Fruit fly (Drosophila melanogaster): Measurements from ENCODE around the gene CG42537.

Gene CG42537

dm6 chr3R:6373512-6374306 is 3.9 kb upstream of the CG42537 start (continued):
- no peak for TF ChIP-seq corto (GFP tag; optimal IDR thresholded peaks at IDR 0.05)
- no peak; the same call in 1 of the 2 replicates for TF ChIP-seq CG10321 (GFP tag; IDR thresholded peaks at IDR 0.05)
- peak; percentile 22 for TF ChIP-seq CG2202 (tag; optimal IDR thresholded peaks at IDR 0.05)
- peak; percentile 77 for TF ChIP-seq row (GFP tag; IDR thresholded peaks at IDR 0.05)
- no peak for TF ChIP-seq zen (tag; optimal IDR thresholded peaks at IDR 0.05)
- TF ChIP-seq knrl (GFP tag; IDR thresholded peaks at IDR 0.05; ENCODE audit: partially characterized antibody): no peak
- TF ChIP-seq mirr (GFP tag; optimal IDR thresholded peaks at IDR 0.05): peak; percentile 52
- TF ChIP-seq nmo (GFP tag; optimal IDR thresholded peaks at IDR 0.05): peak; percentile 21
- no peak for TF ChIP-seq pnt (GFP tag; optimal IDR thresholded peaks at IDR 0.05)
- TF ChIP-seq CTCF (GFP tag; optimal IDR thresholded peaks at IDR 0.05): no peak
- TF ChIP-seq HmgZ (tag; optimal IDR thresholded peaks at IDR 0.05): peak; percentile 29
- TF ChIP-seq CG12155 (GFP tag; optimal IDR thresholded peaks at IDR 0.05): peak; percentile 14
- TF ChIP-seq CG8944 (GFP tag; optimal IDR thresholded peaks at IDR 0.05): no peak
- TF ChIP-seq peb (GFP tag; IDR thresholded peaks at IDR 0.05): no peak
- peak; percentile 44 for TF ChIP-seq CG17385 (GFP tag; optimal IDR thresholded peaks at IDR 0.05)
- peak; percentile 13 for TF ChIP-seq CHES-1-like (GFP tag; optimal IDR thresholded peaks at IDR 0.05)
- peak; percentile 10 for TF ChIP-seq Oli (tag; optimal IDR thresholded peaks at IDR 0.05)
- no peak for TF ChIP-seq CG4360 (GFP tag; IDR thresholded peaks at IDR 0.05)
- TF ChIP-seq CG12942 (GFP tag; optimal IDR thresholded peaks at IDR 0.05): no peak
- no peak for TF ChIP-seq Jarid2 (GFP tag; optimal IDR thresholded peaks at IDR 0.05)
- no peak for TF ChIP-seq CG11696 (GFP tag; IDR thresholded peaks at IDR 0.05)
- no peak for TF ChIP-seq Sin3A (optimal IDR thresholded peaks at IDR 0.05)
- peak; percentile 55 for TF ChIP-seq CrebB (tag; optimal IDR thresholded peaks at IDR 0.05)
- TF ChIP-seq D (optimal IDR thresholded peaks at IDR 0.05): no peak
- TF ChIP-seq D (GFP tag; optimal IDR thresholded peaks at IDR 0.05): no peak
- TF ChIP-seq CG15514 (GFP tag; optimal IDR thresholded peaks at IDR 0.05): peak; percentile 84
- TF ChIP-seq CG18011 (GFP tag; optimal IDR thresholded peaks at IDR 0.05): peak; percentile 6
- no peak for TF ChIP-seq emc (GFP tag; optimal IDR thresholded peaks at IDR 0.05)
- no peak for TF ChIP-seq CG14441 (GFP tag; IDR thresholded peaks at IDR 0.05)
- TF ChIP-seq Atf3 (GFP tag; optimal IDR thresholded peaks at IDR 0.05): no peak
- peak; percentile 75 for TF ChIP-seq Vsx1 (GFP tag; optimal IDR thresholded peaks at IDR 0.05)
- TF ChIP-seq CG9437 (GFP tag; optimal IDR thresholded peaks at IDR 0.05): peak; percentile 36
- TF ChIP-seq CG2875 (GFP tag; optimal IDR thresholded peaks at IDR 0.05): peak; percentile 57
- no peak for TF ChIP-seq ab (GFP tag; optimal IDR thresholded peaks at IDR 0.05)
- TF ChIP-seq CG13624 (GFP tag; optimal IDR thresholded peaks at IDR 0.05): peak; percentile 42
- TF ChIP-seq cwo (GFP tag; optimal IDR thresholded peaks at IDR 0.05): peak; percentile 25
- no peak for TF ChIP-seq Spps (tag; optimal IDR thresholded peaks at IDR 0.05)
- TF ChIP-seq Kr (GFP tag; optimal IDR thresholded peaks at IDR 0.05): no peak
- no peak for TF ChIP-seq CG5180 (GFP tag; optimal IDR thresholded peaks at IDR 0.05)
- TF ChIP-seq bigmax (GFP tag; optimal IDR thresholded peaks at IDR 0.05): no peak
- TF ChIP-seq Mes4 (GFP tag; optimal IDR thresholded peaks at IDR 0.05): peak; percentile 27
- TF ChIP-seq CG6854 (GFP tag; optimal IDR thresholded peaks at IDR 0.05): peak; percentile 71
- peak; percentile 50 for TF ChIP-seq psq (GFP tag; optimal IDR thresholded peaks at IDR 0.05)
- no peak for TF ChIP-seq Trl (optimal IDR thresholded peaks at IDR 0.05)
- TF ChIP-seq Trl (GFP tag; optimal IDR thresholded peaks at IDR 0.05): peak; percentile 57
- peak; percentile 16 for TF ChIP-seq Camta (GFP tag; optimal IDR thresholded peaks at IDR 0.05)
- no peak for TF ChIP-seq repo (GFP tag; optimal IDR thresholded peaks at IDR 0.05)
- 0 out of 3 replicates have a peak, but pooled peaks have one; percentile 25 for TF ChIP-seq CG14050 (GFP tag; IDR thresholded peaks at IDR 0.05)
- no peak for TF ChIP-seq H2.0 (GFP tag; IDR thresholded peaks at IDR 0.05)
- TF ChIP-seq sqz (GFP tag; optimal IDR thresholded peaks at IDR 0.05): no peak
- no peak for TF ChIP-seq crc (GFP tag; optimal IDR thresholded peaks at IDR 0.05)

Data from whole organism, embryonic.